Fruit fly (Drosophila melanogaster) whole organism, embryonic: ENCODE results near the gene CG34034.
A peak's percentile ranks its signal among the peaks of the same experiment; 100 is the strongest.

Experiments used
- ATbp ChIP-seq: fragments of 200-800 bp; sonication (Bioruptor generic); optimal IDR thresholded peaks from 2 replicates; lab custom pipeline; 2017; ENCODE audit warnings: missing biosample characterization, mild to moderate bottlenecking, missing genetic modification characterization, missing genetic modification reagents
- Atf3 ChIP-seq: fragments of 200-800 bp; sonication (Bioruptor generic); optimal IDR thresholded peaks from 3 replicates; lab custom pipeline; 2016; ENCODE audit warnings: missing biosample characterization, missing genetic modification characterization
- CG10209 ChIP-seq: fragments of 200-800 bp; sonication (Bioruptor generic); optimal IDR thresholded peaks from 3 replicates; lab custom pipeline; 2017; ENCODE audit warnings: missing biosample characterization, mild to moderate bottlenecking, missing genetic modification characterization, missing genetic modification reagents
- CG11085 ChIP-seq: fragments of 200-800 bp; sonication (Bioruptor generic); IDR thresholded peaks from 2 replicates; pipeline ENCODE4 v1.3.6; 2022; ENCODE audit warnings: missing biosample characterization, missing genetic modification characterization
- CG11093 ChIP-seq: fragments of 200-800 bp; sonication (Bioruptor generic); IDR thresholded peaks from 3 replicates; pipeline ENCODE4 v1.3.6; 2022; ENCODE audit warnings: missing biosample characterization, missing genetic modification characterization
- CG13424 ChIP-seq: fragments of 200-800 bp; sonication (Bioruptor generic); optimal IDR thresholded peaks from 2 replicates; lab custom pipeline; 2019; ENCODE audit warnings: missing biosample characterization, mild to moderate bottlenecking, missing genetic modification characterization, moderate library complexity
- CG1529 ChIP-seq: fragments of 200-800 bp; sonication (Bioruptor generic); optimal IDR thresholded peaks from 3 replicates; lab custom pipeline; 2018; ENCODE audit warnings: missing biosample characterization, missing genetic modification characterization
- CG1602 ChIP-seq: fragments of 200-800 bp; sonication (Bioruptor generic); optimal IDR thresholded peaks from 3 replicates; lab custom pipeline; 2016; ENCODE audit warnings: missing biosample characterization, missing genetic modification characterization
- CG17385 ChIP-seq: fragments of 200-800 bp; sonication (Bioruptor generic); optimal IDR thresholded peaks from 3 replicates; lab custom pipeline; 2018; ENCODE audit warnings: missing biosample characterization, mild to moderate bottlenecking, missing genetic modification characterization
- CG18011 ChIP-seq: fragments of 200-800 bp; sonication (Bioruptor generic); optimal IDR thresholded peaks from 2 replicates; lab custom pipeline; 2017; ENCODE audit warnings: missing biosample characterization, missing genetic modification characterization, mild to moderate bottlenecking, moderate library complexity, missing genotype
- CG18476 ChIP-seq: fragments of 200-800 bp; sonication (Bioruptor generic); optimal IDR thresholded peaks from 2 replicates; lab custom pipeline; 2016; ENCODE audit warnings: missing biosample characterization, mild to moderate bottlenecking, missing genetic modification characterization
- CG2120 ChIP-seq: fragments of 200-800 bp; sonication (Bioruptor generic); optimal IDR thresholded peaks from 3 replicates; lab custom pipeline; 2016; ENCODE audit warnings: missing biosample characterization, missing genetic modification characterization
- CG30403 ChIP-seq: fragments of 200-800 bp; sonication (Bioruptor generic); optimal IDR thresholded peaks from 3 replicates; lab custom pipeline; 2016; ENCODE audit warnings: missing biosample characterization, missing genetic modification characterization
- CG6765 ChIP-seq: fragments of 200-800 bp; sonication (Bioruptor generic); optimal IDR thresholded peaks from 3 replicates; lab custom pipeline; 2017; ENCODE audit warnings: missing biosample characterization, mild to moderate bottlenecking, missing genetic modification characterization
- CG7357 ChIP-seq: fragments of 200-800 bp; sonication (Bioruptor generic); IDR thresholded peaks from 3 replicates; pipeline ENCODE4 v1.3.6; 2022; ENCODE audit warnings: missing biosample characterization, missing genetic modification characterization
- CG7745 ChIP-seq: fragments of 200-800 bp; sonication (Bioruptor generic); optimal IDR thresholded peaks from 2 replicates; lab custom pipeline; 2018; ENCODE audit warnings: missing biosample characterization, mild to moderate bottlenecking, missing genetic modification characterization, moderate library complexity
- CG7786 ChIP-seq: fragments of 200-800 bp; sonication (Bioruptor generic); optimal IDR thresholded peaks from 2 replicates; lab custom pipeline; 2016; ENCODE audit warnings: missing biosample characterization, missing genetic modification characterization
- CG8281 ChIP-seq: fragments of 200-800 bp; sonication (Bioruptor generic); optimal IDR thresholded peaks from 2 replicates; lab custom pipeline; 2018; ENCODE audit warnings: missing biosample characterization, mild to moderate bottlenecking, missing genetic modification characterization, moderate library complexity
- CG9876 ChIP-seq: fragments of 200-800 bp; sonication (Bioruptor generic); optimal IDR thresholded peaks from 2 replicates; lab custom pipeline; 2016; ENCODE audit warnings: missing biosample characterization, missing genetic modification characterization
- CkIIα-i1 ChIP-seq: fragments of 200-800 bp; sonication (Bioruptor generic); IDR thresholded peaks from 2 replicates; pipeline ENCODE4 v1.3.6; 2022; ENCODE audit warnings: missing biosample characterization, missing genetic modification characterization
- Dip2 ChIP-seq: fragments of 200-800 bp; sonication (Bioruptor generic); IDR thresholded peaks from 2 replicates; pipeline ENCODE4 v1.3.6; 2022; ENCODE audit warnings: missing biosample characterization, missing genetic modification characterization
- Dip3 ChIP-seq: fragments of 200-800 bp; sonication (Bioruptor generic); optimal IDR thresholded peaks from 3 replicates; lab custom pipeline; 2016; ENCODE audit warnings: missing biosample characterization, missing genetic modification characterization
- Doc3 ChIP-seq: fragments of 200-800 bp; sonication (Bioruptor generic); IDR thresholded peaks from 3 replicates; pipeline ENCODE4 v1.3.6; 2022; ENCODE audit warnings: missing biosample characterization, missing genetic modification characterization; ENCODE audit not compliant: partially characterized antibody
- E2f2 ChIP-seq: fragments of 200-800 bp; sonication (Bioruptor generic); IDR thresholded peaks from 2 replicates; pipeline ENCODE4 v1.3.6; 2022; ENCODE audit warnings: missing biosample characterization, missing genetic modification characterization
- Elba2 ChIP-seq: fragments of 200-800 bp; sonication (Bioruptor generic); optimal IDR thresholded peaks from 3 replicates; lab custom pipeline; 2016; ENCODE audit warnings: missing biosample characterization, missing genetic modification characterization
- Fer3 ChIP-seq: fragments of 200-800 bp; sonication (Bioruptor generic); optimal IDR thresholded peaks from 2 replicates; lab custom pipeline; 2018; ENCODE audit warnings: missing biosample characterization, mild to moderate bottlenecking, missing genetic modification characterization, moderate library complexity
- HmgD ChIP-seq: fragments of 200-800 bp; sonication (Bioruptor generic); optimal IDR thresholded peaks from 3 replicates; lab custom pipeline; 2016; ENCODE audit warnings: missing biosample characterization, missing genetic modification characterization
- Hr51 ChIP-seq, 2 experiments: fragments of 200-800 bp; sonication (Bioruptor generic); optimal IDR thresholded peaks; 2 replicates in 1 of 2; 3 replicates in 1 of 2; lab custom pipeline; 2016 to 2018; ENCODE audit warnings: missing biosample characterization in 2 of 2, missing genetic modification characterization in 2 of 2, mild to moderate bottlenecking in 1 of 2, moderate library complexity in 1 of 2
- MESR4 ChIP-seq: fragments of 200-800 bp; sonication (Bioruptor generic); optimal IDR thresholded peaks from 2 replicates; lab custom pipeline; 2018; ENCODE audit warnings: missing biosample characterization, mild to moderate bottlenecking, missing genetic modification characterization, moderate library complexity
- Vsx1 ChIP-seq: fragments of 200-800 bp; sonication (Bioruptor generic); optimal IDR thresholded peaks from 2 replicates; lab custom pipeline; 2017; ENCODE audit warnings: missing biosample characterization, mild to moderate bottlenecking, missing genetic modification characterization, missing genetic modification reagents
- Xbp1 ChIP-seq: fragments of 200-800 bp; sonication (Bioruptor generic); optimal IDR thresholded peaks from 3 replicates; lab custom pipeline; 2016; ENCODE audit warnings: missing biosample characterization, mild to moderate bottlenecking, missing genetic modification characterization
- ac ChIP-seq: fragments of 200-800 bp; sonication (Bioruptor generic); optimal IDR thresholded peaks from 3 replicates; lab custom pipeline; 2017; ENCODE audit warnings: missing biosample characterization, mild to moderate bottlenecking, missing genetic modification characterization
- al ChIP-seq: fragments of 200-800 bp; sonication (Bioruptor generic); IDR thresholded peaks from 2 replicates; pipeline ENCODE4 v1.3.6; 2022; ENCODE audit warnings: missing biosample characterization, missing genetic modification characterization
- ap ChIP-seq: fragments of 200-800 bp; sonication (Bioruptor generic); IDR thresholded peaks from 2 replicates; pipeline ENCODE4 v1.3.6; 2022; ENCODE audit warnings: missing biosample characterization, missing genetic modification characterization
- bcd ChIP-seq: fragments of 200-800 bp; sonication (Bioruptor generic); optimal IDR thresholded peaks from 2 replicates; lab custom pipeline; 2017; ENCODE audit warnings: missing biosample characterization, mild to moderate bottlenecking, missing genetic modification characterization
- chm ChIP-seq: fragments of 200-800 bp; sonication (Bioruptor generic); IDR thresholded peaks from 2 replicates; pipeline ENCODE4 v1.3.6; 2022; ENCODE audit warnings: missing biosample characterization, missing genetic modification characterization
- crc ChIP-seq: fragments of 200-800 bp; sonication (Bioruptor generic); optimal IDR thresholded peaks from 2 replicates; lab custom pipeline; 2016; ENCODE audit warnings: missing biosample characterization, missing genetic modification characterization
- dm ChIP-seq: fragments of 200-800 bp; sonication (Bioruptor generic); optimal IDR thresholded peaks from 3 replicates; lab custom pipeline; 2016; ENCODE audit warnings: missing biosample characterization, missing genetic modification characterization
- dysf ChIP-seq: fragments of 200-800 bp; sonication (Bioruptor generic); IDR thresholded peaks from 3 replicates; pipeline ENCODE4 v1.3.6; 2022; ENCODE audit warnings: missing biosample characterization, missing genetic modification characterization
- gce ChIP-seq: fragments of 200-800 bp; sonication (Bioruptor generic); IDR thresholded peaks from 3 replicates; pipeline ENCODE4 v1.3.6; 2022; ENCODE audit warnings: missing biosample characterization, missing genetic modification characterization
- grau ChIP-seq: fragments of 200-800 bp; optimal IDR thresholded peaks from 3 replicates; lab custom pipeline; 2019; ENCODE audit warnings: missing biosample characterization, mild to moderate bottlenecking, missing genetic modification characterization, moderate library complexity
- hbn ChIP-seq: fragments of 200-800 bp; sonication (Bioruptor generic); IDR thresholded peaks from 2 replicates; pipeline ENCODE4 v1.3.6; 2022; ENCODE audit warnings: missing biosample characterization, missing genetic modification characterization; ENCODE audit not compliant: partially characterized antibody
- hth ChIP-seq: fragments of >200 bp; optimal IDR thresholded peaks from 2 replicates; lab custom pipeline; 2017; ENCODE audit warnings: inconsistent platforms
- psq ChIP-seq: fragments of 200-800 bp; sonication (Bioruptor generic); optimal IDR thresholded peaks from 2 replicates; lab custom pipeline; 2017; ENCODE audit warnings: missing biosample characterization, missing genetic modification characterization
- salm ChIP-seq: fragments of 200-800 bp; sonication (Bioruptor generic); optimal IDR thresholded peaks from 2 replicates; lab custom pipeline; 2018; ENCODE audit warnings: missing biosample characterization, mild to moderate bottlenecking, missing genetic modification characterization
- sc ChIP-seq, 3 experiments: fragments of >200 bp in 2 of 3; fragments of 200-800 bp in 1 of 3; sonication (Bioruptor generic) in 1 of 3; optimal IDR thresholded peaks; 2 replicates in 2 of 3; 3 replicates in 1 of 3; lab custom pipeline; 2017; ENCODE audit warnings: mild to moderate bottlenecking in 1 of 3, missing biosample characterization in 1 of 3, missing genetic modification characterization in 1 of 3, missing genetic modification reagents in 1 of 3
- sens ChIP-seq: fragments of 200-800 bp; sonication (Bioruptor generic); peaks from one replicate; lab custom pipeline; 2016; ENCODE audit warnings: missing biosample characterization, missing genetic modification characterization
- slou ChIP-seq: fragments of 200-800 bp; sonication (Bioruptor generic); optimal IDR thresholded peaks from 3 replicates; lab custom pipeline; 2016; ENCODE audit warnings: missing biosample characterization, missing genetic modification characterization
- vnd ChIP-seq: fragments of 200-800 bp; sonication (Bioruptor generic); IDR thresholded peaks from 3 replicates; pipeline ENCODE4 v1.3.6; 2022; ENCODE audit warnings: missing biosample characterization, missing genetic modification characterization; ENCODE audit not compliant: partially characterized antibody
- wdn ChIP-seq: fragments of 200-800 bp; sonication (Bioruptor generic); IDR thresholded peaks from 2 replicates; pipeline ENCODE4 v1.3.6; 2022; ENCODE audit warnings: missing biosample characterization, missing genetic modification characterization
- wor ChIP-seq: fragments of 200-800 bp; sonication (Bioruptor generic); IDR thresholded peaks from 2 replicates; pipeline ENCODE4 v1.3.6; 2022; ENCODE audit warnings: missing biosample characterization, missing genetic modification characterization

The CG34034 gene

dm6 chr3R:21781448-21781847 is 42.5 kb upstream of the CG34034 start (continued):
- TF ChIP-seq ap (no peak), vnd (GFP tag; lab: Robert Waterston, UW) (no peak), crc (GFP tag; lab: Kevin White, UChicago) (peak; percentile 15), CG2120 (GFP tag; lab: Kevin White, UChicago) (peak; percentile 72), CG7786 (GFP tag; lab: Kevin White, UChicago) (peak; percentile 60), sc (optimal IDR thresholded peaks at IDR 0.05; lab: Kevin White, UChicago) (no peak), sc (GFP tag; optimal IDR thresholded peaks at IDR 0.05; lab: Kevin White, UChicago) (peak; percentile 42), psq (peak; percentile 15), ac (GFP tag; lab: Kevin White, UChicago) (no peak), CG6765 (GFP tag; lab: Kevin White, UChicago) (no peak), CG10209 (GFP tag; lab: Kevin White, UChicago) (peak; percentile 69), CG11093 (GFP tag; lab: Robert Waterston, UW) (peak; percentile 59; the same call in 1 of the 3 replicates), CG7357 (GFP tag; lab: Robert Waterston, UW) (peak; percentile 58; the same call in 2 of the 3 replicates), CG13424 (peak; percentile 67), Vsx1 (GFP tag; lab: Kevin White, UChicago) (no peak), al (peak; percentile 65), Atf3 (GFP tag; lab: Kevin White, UChicago) (peak; percentile 18), slou (GFP tag; lab: Kevin White, UChicago) (peak; percentile 16), chm (no peak), grau (tag; lab: Kevin White, UChicago) (peak; percentile 76), CG30403 (peak; percentile 76), Elba2 (GFP tag; lab: Kevin White, UChicago) (no peak), dysf (GFP tag; lab: Robert Waterston, UW) (peak; percentile 86; the same call in 2 of the 3 replicates), Doc3 (GFP tag; lab: Robert Waterston, UW) (no peak), MESR4 (GFP tag; lab: Kevin White, UChicago) (no peak), sens (GFP tag; lab: Kevin White, UChicago) (peak; percentile 95), ATbp (peak; percentile 36), bcd (GFP tag; lab: Kevin White, UChicago) (peak; percentile 74), CG11085 (GFP tag; lab: Robert Waterston, UW) (no peak), Dip2 (GFP tag; lab: Robert Waterston, UW) (no peak), hbn (GFP tag; lab: Robert Waterston, UW) (no peak), CG18476 (GFP tag; lab: Kevin White, UChicago) (peak; percentile 51), dm (peak; percentile 47), CG9876 (GFP tag; lab: Kevin White, UChicago) (no peak), Dip3 (peak; percentile 55), CG17385 (GFP tag; lab: Kevin White, UChicago) (peak; percentile 60), gce (GFP tag; lab: Robert Waterston, UW) (no peak), CkIIα-i1 (GFP tag; lab: Robert Waterston, UW) (no peak), wor (no peak), CG8281 (peak; percentile 19), CG18011 (GFP tag; lab: Kevin White, UChicago) (peak; percentile 20), salm (peak; percentile 3), CG1529 (GFP tag; lab: Kevin White, UChicago) (peak; percentile 39), Hr51 (GFP tag; optimal IDR thresholded peaks at IDR 0.05; lab: Kevin White, UChicago) (peak; percentile 47 to 74), wdn (GFP tag; lab: Robert Waterston, UW) (peak; percentile 49; the same call in 1 of the 2 replicates), CG7745 (tag; lab: Kevin White, UChicago) (no peak), hth (lab: Kevin White, UChicago) (no peak), CG1602 (GFP tag; lab: Kevin White, UChicago) (peak; percentile 53), HmgD (GFP tag; lab: Kevin White, UChicago) (no peak), E2f2 (GFP tag; lab: Robert Waterston, UW) (peak; percentile 43; the same call in 1 of the 2 replicates), Xbp1 (GFP tag; lab: Kevin White, UChicago) (peak; percentile 66), Fer3 (tag; lab: Kevin White, UChicago) (peak; percentile 51)
